Fruit fly (Drosophila melanogaster) whole organism, embryonic: ENCODE results near the gene Ccz1.

ENCODE experiments used
- Adf1 ChIP-seq: fragments of 200-800 bp; sonication (Bioruptor generic); IDR thresholded peaks from 2 replicates; pipeline ENCODE4 v1.3.6; 2022; ENCODE audit warnings: missing biosample characterization, missing genetic modification characterization
- Awh ChIP-seq: fragments of 200-800 bp; sonication (Bioruptor generic); IDR thresholded peaks from 2 replicates; pipeline ENCODE4, ENCODE4 v1.3.6; 2022; ENCODE audit warnings: missing biosample characterization, missing genetic modification characterization
- CG1024 ChIP-seq: fragments of 200-800 bp; sonication (Bioruptor generic); IDR thresholded peaks from 2 replicates; pipeline ENCODE4 v1.3.6; 2022; ENCODE audit warnings: missing biosample characterization, missing genetic modification characterization
- CG10366 ChIP-seq: fragments of 200-800 bp; sonication (Bioruptor generic); IDR thresholded peaks from 2 replicates; pipeline ENCODE4 v1.3.6; 2022; ENCODE audit warnings: missing biosample characterization, missing genetic modification characterization
- CG10462 ChIP-seq: fragments of 200-800 bp; sonication (Bioruptor generic); optimal IDR thresholded peaks from 2 replicates; lab custom pipeline; 2016; ENCODE audit warnings: missing biosample characterization, missing genetic modification characterization
- CG10565 ChIP-seq: fragments of 200-800 bp; sonication (Bioruptor generic); optimal IDR thresholded peaks from 3 replicates; lab custom pipeline; 2016; ENCODE audit warnings: missing biosample characterization, mild to moderate bottlenecking, missing genetic modification characterization
- CG13287 ChIP-seq: fragments of 200-800 bp; sonication (Bioruptor generic); IDR thresholded peaks from 2 replicates; pipeline ENCODE4 v1.3.6; 2022; ENCODE audit warnings: missing biosample characterization, missing genetic modification characterization; ENCODE audit not compliant: partially characterized antibody
- CG13296 ChIP-seq: fragments of 200-800 bp; sonication (Bioruptor generic); optimal IDR thresholded peaks from 3 replicates; lab custom pipeline; 2018; ENCODE audit warnings: missing biosample characterization, mild to moderate bottlenecking, missing genetic modification characterization
- CG15073 ChIP-seq: fragments of 200-800 bp; sonication (Bioruptor generic); optimal IDR thresholded peaks from 2 replicates; lab custom pipeline; 2016; ENCODE audit warnings: missing biosample characterization, missing genetic modification characterization
- CG16815 ChIP-seq: fragments of 200-800 bp; sonication (Bioruptor generic); optimal IDR thresholded peaks from 3 replicates; lab custom pipeline; 2017; ENCODE audit warnings: missing biosample characterization, mild to moderate bottlenecking, missing genetic modification characterization
- CG18599 ChIP-seq: fragments of 200-800 bp; sonication (Bioruptor generic); optimal IDR thresholded peaks from 3 replicates; lab custom pipeline; 2017; ENCODE audit warnings: missing biosample characterization, missing genetic modification characterization, mild to moderate bottlenecking, moderate library complexity, missing genetic modification reagents
- CG31388 ChIP-seq: fragments of 200-800 bp; sonication (Bioruptor generic); optimal IDR thresholded peaks from 2 replicates; lab custom pipeline; 2016; ENCODE audit warnings: missing biosample characterization, missing genetic modification characterization
- CG33213 ChIP-seq: fragments of 200-800 bp; sonication (Bioruptor generic); optimal IDR thresholded peaks from 3 replicates; lab custom pipeline; 2016; ENCODE audit warnings: missing biosample characterization, missing genetic modification characterization
- CG3838 ChIP-seq: fragments of 200-800 bp; sonication (Bioruptor generic); optimal IDR thresholded peaks from 3 replicates; lab custom pipeline; 2016; ENCODE audit warnings: missing biosample characterization, missing genetic modification characterization
- CG43689 ChIP-seq: fragments of 200-800 bp; sonication (Bioruptor generic); IDR thresholded peaks from 2 replicates; pipeline ENCODE4 v1.3.6; 2022; ENCODE audit warnings: missing biosample characterization, missing genetic modification characterization
- CG4730 ChIP-seq: fragments of 200-800 bp; sonication (Bioruptor generic); IDR thresholded peaks from 2 replicates; pipeline ENCODE4 v1.3.6; 2022; ENCODE audit warnings: missing biosample characterization, missing genetic modification characterization
- CG5245 ChIP-seq: fragments of 200-800 bp; sonication (Bioruptor generic); optimal IDR thresholded peaks from 3 replicates; lab custom pipeline; 2016; ENCODE audit warnings: missing biosample characterization, missing genetic modification characterization
- CG7271 ChIP-seq: fragments of 200-800 bp; sonication (Bioruptor generic); optimal IDR thresholded peaks from 2 replicates; lab custom pipeline; 2018; ENCODE audit warnings: missing biosample characterization, mild to moderate bottlenecking, missing genetic modification characterization, moderate library complexity
- CG7839 ChIP-seq: fragments of 200-800 bp; sonication (Bioruptor generic); optimal IDR thresholded peaks from 3 replicates; lab custom pipeline; 2018; ENCODE audit warnings: missing biosample characterization, mild to moderate bottlenecking, missing genetic modification characterization, moderate library complexity
- CG8924 ChIP-seq: fragments of 200-800 bp; optimal IDR thresholded peaks from 3 replicates; lab custom pipeline; 2019; ENCODE audit warnings: missing biosample characterization, mild to moderate bottlenecking, missing genetic modification characterization, moderate library complexity
- CG9215 ChIP-seq: fragments of 200-800 bp; sonication (Bioruptor generic); IDR thresholded peaks from 2 replicates; pipeline ENCODE4 v1.3.6; 2022; ENCODE audit warnings: missing biosample characterization, missing genetic modification characterization
- Ets65A ChIP-seq: fragments of 200-800 bp; sonication (Bioruptor generic); peaks from one replicate; lab custom pipeline; 2016; ENCODE audit warnings: missing biosample characterization, missing genetic modification characterization
- Gsc ChIP-seq: fragments of 200-800 bp; sonication (Bioruptor generic); IDR thresholded peaks from 2 replicates; pipeline ENCODE4 v1.3.6; 2022; ENCODE audit warnings: missing biosample characterization, missing genetic modification characterization
- HLH54F ChIP-seq: fragments of 200-800 bp; sonication (Bioruptor generic); optimal IDR thresholded peaks from 3 replicates; lab custom pipeline; 2016; ENCODE audit warnings: missing biosample characterization, missing genetic modification characterization
- Hr51 ChIP-seq, 2 experiments: fragments of 200-800 bp; sonication (Bioruptor generic); optimal IDR thresholded peaks; 2 replicates in 1 of 2; 3 replicates in 1 of 2; lab custom pipeline; 2016 to 2018; ENCODE audit warnings: missing biosample characterization in 2 of 2, missing genetic modification characterization in 2 of 2, mild to moderate bottlenecking in 1 of 2, moderate library complexity in 1 of 2
- Hr78 ChIP-seq, 2 experiments: fragments of 200-800 bp in 1 of 2; fragments of >200 bp in 1 of 2; sonication (Bioruptor generic) in 1 of 2; optimal IDR thresholded peaks; 2 replicates each; lab custom pipeline; 2017 to 2019; ENCODE audit warnings: missing biosample characterization in 2 of 2, missing genetic modification characterization in 2 of 2, mild to moderate bottlenecking in 1 of 2, moderate library complexity in 1 of 2
- Mad ChIP-seq: fragments of 200-800 bp; sonication (Bioruptor generic); optimal IDR thresholded peaks from 2 replicates; lab custom pipeline; 2016; ENCODE audit warnings: missing biosample characterization, missing genetic modification characterization
- Mrtf ChIP-seq: fragments of 200-800 bp; sonication (Bioruptor generic); IDR thresholded peaks from 3 replicates; pipeline ENCODE4 v1.3.6; 2022; ENCODE audit warnings: missing biosample characterization, missing genetic modification characterization
- PHDP ChIP-seq: fragments of 200-800 bp; sonication (Bioruptor generic); optimal IDR thresholded peaks from 3 replicates; lab custom pipeline; 2018; ENCODE audit warnings: missing biosample characterization, mild to moderate bottlenecking, missing genetic modification characterization, moderate library complexity
- Pdp1 ChIP-seq, 2 experiments: fragments of 200-800 bp; sonication (Bioruptor generic); optimal IDR thresholded peaks; 3 replicates each; lab custom pipeline; 2016; ENCODE audit warnings: missing biosample characterization in 2 of 2, missing genetic modification characterization in 2 of 2, mild to moderate bottlenecking in 1 of 2, moderate library complexity in 1 of 2
- Poxn ChIP-seq: fragments of 200-800 bp; sonication (Bioruptor generic); IDR thresholded peaks from 2 replicates; pipeline ENCODE4 v1.3.6; 2022; ENCODE audit warnings: missing biosample characterization, missing genetic modification characterization
- Sin3A ChIP-seq: fragments of >200 bp; optimal IDR thresholded peaks from 2 replicates; lab custom pipeline; 2018
- bab2 ChIP-seq: fragments of 200-800 bp; sonication (Bioruptor generic); optimal IDR thresholded peaks from 2 replicates; lab custom pipeline; 2016; ENCODE audit warnings: missing biosample characterization, missing genetic modification characterization
- bowl ChIP-seq: fragments of 200-800 bp; sonication (Bioruptor generic); IDR thresholded peaks from 2 replicates; pipeline ENCODE4 v1.3.6; 2022; ENCODE audit warnings: missing biosample characterization, missing genetic modification characterization
- cg ChIP-seq: fragments of 200-800 bp; sonication (Bioruptor generic); optimal IDR thresholded peaks from 3 replicates; lab custom pipeline; 2019; ENCODE audit warnings: missing biosample characterization, mild to moderate bottlenecking, missing genetic modification characterization, moderate library complexity
- gfzf ChIP-seq: fragments of 200-800 bp; sonication (Bioruptor generic); optimal IDR thresholded peaks from 2 replicates; lab custom pipeline; 2016; ENCODE audit warnings: missing biosample characterization, mild to moderate bottlenecking, missing genetic modification characterization, moderate library complexity
- kni ChIP-seq: fragments of 200-800 bp; sonication (Bioruptor generic); optimal IDR thresholded peaks from 3 replicates; lab custom pipeline; 2017; ENCODE audit warnings: mild to moderate bottlenecking, missing biosample characterization, missing genetic modification reagents, missing genetic modification characterization
- lbe ChIP-seq: fragments of 200-800 bp; sonication (Bioruptor generic); optimal IDR thresholded peaks from 2 replicates; lab custom pipeline; 2016; ENCODE audit warnings: missing biosample characterization, mild to moderate bottlenecking, missing genetic modification characterization
- lov ChIP-seq, 2 experiments: fragments of 200-800 bp in 1 of 2; fragments of >200 bp in 1 of 2; sonication (Bioruptor generic) in 1 of 2; IDR thresholded peaks in 1 of 2; optimal IDR thresholded peaks in 1 of 2; 2 replicates in 1 of 2; 3 replicates in 1 of 2; pipeline versions ENCODE4 v1.3.6 to Lab custom; 2017 to 2022; ENCODE audit warnings: missing biosample characterization in 1 of 2, missing genetic modification characterization in 1 of 2
- luna ChIP-seq: fragments of 200-800 bp; sonication (Bioruptor generic); optimal IDR thresholded peaks from 2 replicates; lab custom pipeline; 2016; ENCODE audit warnings: missing biosample characterization, missing genetic modification characterization
- mld ChIP-seq: fragments of 200-800 bp; sonication (Bioruptor generic); IDR thresholded peaks from 3 replicates; pipeline ENCODE4 v1.3.6; 2022; ENCODE audit warnings: missing biosample characterization, missing genetic modification characterization; ENCODE audit not compliant: partially characterized antibody
- nmo ChIP-seq: fragments of 200-800 bp; sonication (Bioruptor generic); optimal IDR thresholded peaks from 2 replicates; lab custom pipeline; 2018; ENCODE audit warnings: missing biosample characterization, mild to moderate bottlenecking, missing genetic modification characterization, moderate library complexity
- org-1 ChIP-seq: fragments of 200-800 bp; sonication (Bioruptor generic); optimal IDR thresholded peaks from 2 replicates; lab custom pipeline; 2017; ENCODE audit warnings: missing biosample characterization, missing genetic modification characterization
- pita ChIP-seq: fragments of 200-800 bp; sonication (Bioruptor generic); optimal IDR thresholded peaks from 2 replicates; lab custom pipeline; 2017; ENCODE audit warnings: missing biosample characterization, mild to moderate bottlenecking, missing genetic modification characterization
- sd ChIP-seq: fragments of 200-800 bp; sonication (Bioruptor generic); optimal IDR thresholded peaks from 3 replicates; lab custom pipeline; 2018; ENCODE audit warnings: missing biosample characterization, mild to moderate bottlenecking, missing genetic modification characterization, moderate library complexity
- sna ChIP-seq: fragments of 200-800 bp; sonication (Bioruptor generic); IDR thresholded peaks from 2 replicates; pipeline ENCODE4 v1.3.6; 2022; ENCODE audit warnings: missing biosample characterization, missing genetic modification characterization; ENCODE audit not compliant: partially characterized antibody
- sob ChIP-seq: fragments of 200-800 bp; sonication (Bioruptor generic); IDR thresholded peaks from 2 replicates; pipeline ENCODE4 v1.3.6; 2022; ENCODE audit warnings: missing biosample characterization, missing genetic modification characterization
- trh ChIP-seq: fragments of 200-800 bp; sonication (Bioruptor generic); optimal IDR thresholded peaks from 2 replicates; lab custom pipeline; 2016; ENCODE audit warnings: missing biosample characterization, missing genetic modification characterization

The Ccz1 gene

DNA sequence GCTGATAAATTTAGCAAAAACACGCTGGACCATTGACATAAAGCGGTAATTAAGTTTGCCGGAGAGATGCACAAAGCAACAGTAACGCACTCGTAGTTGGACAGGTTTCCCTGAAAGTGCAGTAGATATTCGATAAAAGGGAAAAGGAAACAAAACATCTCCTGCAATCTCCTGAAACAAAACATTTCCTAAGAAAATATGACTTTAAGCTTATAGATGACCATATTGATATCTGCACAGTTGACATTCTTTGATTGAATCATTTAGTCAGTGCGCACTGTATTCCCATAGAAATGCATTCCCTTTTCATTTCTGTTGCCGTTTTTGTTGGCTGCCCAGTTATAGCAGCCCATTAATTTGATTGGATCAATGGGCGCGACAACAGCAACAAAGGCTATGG, 46.1 kb downstream of the Ccz1 start (continued):
- TF ChIP-seq Mrtf (GFP tag; lab: Robert Waterston, UW): no peak; the same call in 2 of the 3 replicates
- TF ChIP-seq CG1024 (GFP tag; lab: Robert Waterston, UW): no peak
- TF ChIP-seq CG15073 (GFP tag; lab: Kevin White, UChicago): no peak
- no peak for TF ChIP-seq kni
- no peak; the same call in 1 of the 2 replicates for TF ChIP-seq sob
- peak; percentile 35 for TF ChIP-seq CG7839 (tag; lab: Kevin White, UChicago)
- TF ChIP-seq CG16815: peak; percentile 16
- peak; percentile 34; the same call in 1 of the 2 replicates for TF ChIP-seq CG9215
- no peak for TF ChIP-seq CG10565 (GFP tag; lab: Kevin White, UChicago)
- TF ChIP-seq bowl (GFP tag; lab: Robert Waterston, UW): no peak
- no peak for TF ChIP-seq CG33213
- TF ChIP-seq pita (GFP tag; lab: Kevin White, UChicago): no peak
- TF ChIP-seq sna (GFP tag; lab: Robert Waterston, UW): no peak
- no peak for TF ChIP-seq cg
- TF ChIP-seq CG5245 (GFP tag; lab: Kevin White, UChicago): no peak
- no peak for TF ChIP-seq lov (optimal IDR thresholded peaks at IDR 0.05; lab: Kevin White, UChicago)
- 0 out of 3 replicates have a peak, but pooled peaks have one; percentile 53 for TF ChIP-seq lov (GFP tag; IDR thresholded peaks at IDR 0.05; lab: Robert Waterston, UW)
- TF ChIP-seq bab2 (GFP tag; lab: Kevin White, UChicago): no peak
- no peak for TF ChIP-seq gfzf (GFP tag; lab: Kevin White, UChicago)
- peak; percentile 21 for TF ChIP-seq CG10462
- TF ChIP-seq Ets65A (GFP tag; lab: Kevin White, UChicago): no peak
- TF ChIP-seq lbe: no peak
- peak; percentile 42; the same call in 1 of the 2 replicates for TF ChIP-seq Gsc (GFP tag; lab: Robert Waterston, UW)
- TF ChIP-seq PHDP (tag; lab: Kevin White, UChicago): peak; percentile 37
- TF ChIP-seq CG4730 (GFP tag; lab: Robert Waterston, UW): no peak; the same call in 1 of the 2 replicates
- no peak for TF ChIP-seq CG13287 (GFP tag; lab: Robert Waterston, UW)
- no peak for TF ChIP-seq CG13296 (GFP tag; lab: Kevin White, UChicago)
- no peak for TF ChIP-seq CG7271
- peak in 1 of 2 experiments; percentile 55 for TF ChIP-seq Hr51 (GFP tag; optimal IDR thresholded peaks at IDR 0.05; lab: Kevin White, UChicago)
- no peak for TF ChIP-seq CG43689 (GFP tag; lab: Robert Waterston, UW)
- TF ChIP-seq org-1 (GFP tag; lab: Kevin White, UChicago): peak; percentile 36
- TF ChIP-seq Adf1 (GFP tag; lab: Robert Waterston, UW): no peak
- TF ChIP-seq CG31388 (GFP tag; lab: Kevin White, UChicago): no peak
- no peak for TF ChIP-seq Poxn (GFP tag; lab: Robert Waterston, UW)
- TF ChIP-seq Pdp1 (GFP tag; optimal IDR thresholded peaks at IDR 0.05; lab: Kevin White, UChicago): peak in 1 of 2 experiments; percentile 47
- TF ChIP-seq Sin3A (lab: Kevin White, UChicago): no peak
- no peak for TF ChIP-seq sd (tag; lab: Kevin White, UChicago)
- no peak for TF ChIP-seq mld (GFP tag; lab: Robert Waterston, UW)
- TF ChIP-seq nmo (GFP tag; lab: Kevin White, UChicago): peak; percentile 74
- no peak for TF ChIP-seq CG3838 (GFP tag; lab: Kevin White, UChicago)
- peak; percentile 56 for TF ChIP-seq CG8924 (tag; lab: Kevin White, UChicago)
- no peak for TF ChIP-seq Hr78 (GFP tag; optimal IDR thresholded peaks at IDR 0.05; lab: Kevin White, UChicago)
- peak; percentile 7 for TF ChIP-seq trh (GFP tag; lab: Kevin White, UChicago)
- TF ChIP-seq Awh (GFP tag; lab: Robert Waterston, UW): peak; percentile 90
- TF ChIP-seq CG18599 (GFP tag; lab: Kevin White, UChicago): no peak
- peak; percentile 35 for TF ChIP-seq Mad (GFP tag; lab: Kevin White, UChicago)
- no peak for TF ChIP-seq HLH54F (GFP tag; lab: Kevin White, UChicago)
- no peak for TF ChIP-seq luna (GFP tag; lab: Kevin White, UChicago)
- peak; percentile 39; the same call in 1 of the 2 replicates for TF ChIP-seq CG10366 (GFP tag; lab: Robert Waterston, UW)
- TF ChIP-seq, all 482 proteins: peak for 168
